Worm (Caenorhabditis elegans) whole organism, mixed stage, embryonic: Measurements from ENCODE around the gene str-228.

ENCODE experiments used
- blmp-1 ChIP-seq: fragments of 150-350 bp; optimal IDR thresholded peaks from 2 replicates; lab custom pipeline; 2014; ENCODE audit warnings: missing biosample characterization, missing genetic modification characterization
- cnd-1 ChIP-seq: fragments of 200-800 bp; sonication (Bioruptor generic); optimal IDR thresholded peaks from 2 replicates; lab custom pipeline; 2018; ENCODE audit warnings: mild to moderate bottlenecking, missing genetic modification characterization, missing compliant biosample characterization
- drap-1 ChIP-seq: fragments of 200-800 bp; sonication (Bioruptor generic); optimal IDR thresholded peaks from 3 replicates; lab custom pipeline; 2018; ENCODE audit warnings: mild to moderate bottlenecking, missing genetic modification characterization, missing compliant biosample characterization
- elt-1 ChIP-seq: sonication (generic microtip); optimal IDR thresholded peaks from 2 replicates; lab custom pipeline; 2017; ENCODE audit warnings: missing genetic modification characterization, mild to moderate bottlenecking, missing compliant biosample characterization, antibody characterized with exemption, moderate library complexity, borderline replicate concordance; ENCODE audit not compliant: insufficient read depth
- elt-3 ChIP-seq: fragments of 150-350 bp; optimal IDR thresholded peaks from 2 replicates; lab custom pipeline; 2014; ENCODE audit warnings: missing biosample characterization, missing genetic modification characterization
- flh-1 ChIP-seq: fragments of 200-800 bp; sonication (Bioruptor generic); optimal IDR thresholded peaks from 2 replicates; lab custom pipeline; 2018; ENCODE audit warnings: mild to moderate bottlenecking, missing genetic modification characterization, moderate library complexity, missing compliant biosample characterization
- lin-13 ChIP-seq: fragments of 150-350 bp; optimal IDR thresholded peaks from 2 replicates; lab custom pipeline; 2014; ENCODE audit warnings: missing biosample characterization, missing genetic modification characterization
- mab-5 ChIP-seq: fragments of 150-350 bp; optimal IDR thresholded peaks from 2 replicates; lab custom pipeline; 2014; ENCODE audit warnings: missing biosample characterization, missing genetic modification characterization
- nhr-237 ChIP-seq: fragments of 150-350 bp; optimal IDR thresholded peaks from 2 replicates; lab custom pipeline; 2014; ENCODE audit warnings: missing biosample characterization, missing genetic modification characterization
- nhr-76 ChIP-seq: sonication (generic microtip); optimal IDR thresholded peaks from 2 replicates; lab custom pipeline; 2017; ENCODE audit warnings: missing biosample characterization, missing genetic modification characterization
- sem-2 ChIP-seq: fragments of 200-800 bp; sonication (Bioruptor generic); optimal IDR thresholded peaks from 2 replicates; lab custom pipeline; 2018; ENCODE audit warnings: mild to moderate bottlenecking, missing genetic modification characterization, missing compliant biosample characterization
- snpc-4 ChIP-seq: fragments of 150-350 bp; optimal IDR thresholded peaks from 2 replicates; lab custom pipeline; 2014; ENCODE audit warnings: missing biosample characterization, missing genetic modification characterization
- unc-62 ChIP-seq: fragments of 150-350 bp; optimal IDR thresholded peaks from 2 replicates; lab custom pipeline; 2014; ENCODE audit warnings: missing biosample characterization, missing genetic modification reagents, missing genetic modification characterization
- ztf-11 ChIP-seq: fragments of 150-350 bp; optimal IDR thresholded peaks from 2 replicates; lab custom pipeline; 2014; ENCODE audit warnings: missing biosample characterization, missing genetic modification characterization

DNA sequence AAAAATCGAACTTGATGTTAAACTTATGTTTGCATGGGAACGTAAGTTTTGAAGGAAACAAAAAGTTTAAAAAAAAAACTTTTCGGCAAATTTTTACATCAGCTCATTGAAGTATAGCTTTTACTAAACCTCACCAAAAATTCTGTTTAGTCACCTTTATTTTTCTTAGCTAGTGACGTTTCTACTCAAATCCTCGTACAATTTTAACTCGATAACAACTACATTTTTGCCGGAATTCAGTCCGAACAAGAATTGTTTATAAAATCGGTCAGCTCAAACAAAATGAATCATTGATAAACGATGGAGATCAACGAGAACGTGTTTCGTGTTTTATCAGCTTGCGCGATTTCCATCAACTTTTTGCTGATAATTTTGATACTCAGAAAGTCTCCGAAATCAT lies 16.9 kb downstream of the str-228 start, which contains the start of gene str-260:
- TF ChIP-seq nhr-76 (tag; lab: Kevin White, UChicago) (no peak), elt-1 (no peak), elt-3 (tag; lab: Kevin White, UChicago) (no peak), unc-62 (GFP tag; lab: Kevin White, UChicago) (no peak), nhr-237 (tag; lab: Kevin White, UChicago) (no peak), mab-5 (no peak), lin-13 (tag; lab: Kevin White, UChicago) (no peak), blmp-1 (no peak), flh-1 (GFP tag; lab: Kevin White, UChicago) (no peak), snpc-4 (tag; lab: Kevin White, UChicago) (no peak), drap-1 (GFP tag; lab: Kevin White, UChicago) (no peak), cnd-1 (tag; lab: Kevin White, UChicago) (no peak), sem-2 (GFP tag; lab: Kevin White, UChicago) (no peak), ztf-11 (no peak)
